Fruit fly (Drosophila melanogaster) Kc167 (cell line): Measurements from ENCODE around the gene CG5445.

Experiments
- Sin3A ChIP-seq: fragments of >200 bp; optimal IDR thresholded peaks from 2 replicates; lab custom pipeline; 2018; ENCODE audit warnings: missing external identifiers
- h ChIP-seq: fragments of >200 bp; optimal IDR thresholded peaks from 3 replicates; lab custom pipeline; 2018; ENCODE audit warnings: missing external identifiers
- insv ChIP-seq: fragments of >200 bp; optimal IDR thresholded peaks from 3 replicates; lab custom pipeline; 2018; ENCODE audit warnings: missing external identifiers
- psq ChIP-seq: fragments of >200 bp; optimal IDR thresholded peaks from 2 replicates; lab custom pipeline; 2017; ENCODE audit warnings: missing external identifiers
- ttk ChIP-seq: sonication (Bioruptor generic); optimal IDR thresholded peaks from 2 replicates; lab custom pipeline; 2017; ENCODE audit warnings: missing external identifiers

DNA sequence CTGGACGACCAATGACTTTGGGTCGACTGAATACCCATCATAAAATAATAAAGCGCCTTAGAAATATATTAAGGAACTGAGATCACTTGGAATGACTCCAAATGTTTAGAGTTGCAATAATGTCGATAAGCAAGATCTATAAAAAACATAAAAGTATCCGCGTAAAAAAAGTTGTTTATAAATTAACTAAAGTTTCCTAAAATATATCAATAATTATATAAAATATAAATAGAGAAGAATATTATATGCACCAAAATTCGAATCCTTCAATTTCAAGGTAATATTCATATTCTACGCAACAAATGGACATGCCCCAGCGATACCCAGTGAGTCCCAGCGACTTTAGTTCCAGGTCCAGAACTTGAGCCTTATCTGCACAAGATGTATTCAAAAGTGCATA lies 50.1 kb downstream of the CG5445 start:
- TF ChIP-seq psq (lab: Kevin White, UChicago) (no peak), insv (lab: Kevin White, UChicago) (no peak), ttk (lab: Kevin White, UChicago) (no peak), Sin3A (lab: Kevin White, UChicago) (no peak), h (lab: Kevin White, UChicago) (no peak)
